Fruit fly (Drosophila melanogaster) whole organism, prepupa: ENCODE data around the gene CG13024.
A peak's percentile ranks its signal among the peaks of the same experiment; 100 is the strongest.

ENCODE experiments used
- Blimp-1 ChIP-seq: fragments of 200-800 bp; sonication (Bioruptor generic); optimal IDR thresholded peaks from 3 replicates; lab custom pipeline; 2017; ENCODE audit warnings: missing biosample characterization, missing genetic modification characterization, mild to moderate bottlenecking, moderate library complexity, missing genetic modification reagents
- CG10669 ChIP-seq: fragments of 200-800 bp; sonication (Bioruptor generic); optimal IDR thresholded peaks from 3 replicates; lab custom pipeline; 2018; ENCODE audit warnings: missing biosample characterization, mild to moderate bottlenecking, missing genetic modification characterization, moderate library complexity
- CG11294 ChIP-seq: fragments of 200-800 bp; sonication (Bioruptor generic); IDR thresholded peaks from 2 replicates; pipeline ENCODE4 v1.3.6; 2022; ENCODE audit warnings: missing biosample characterization, missing genetic modification characterization
- CG11762 ChIP-seq: fragments of 200-800 bp; sonication (Bioruptor generic); optimal IDR thresholded peaks from 3 replicates; lab custom pipeline; 2016; ENCODE audit warnings: missing biosample characterization, missing genetic modification characterization; ENCODE audit not compliant: insufficient read depth
- CG15336 ChIP-seq: fragments of 200-800 bp; sonication (Bioruptor generic); IDR thresholded peaks from 2 replicates; pipeline ENCODE4 v1.3.6; 2022; ENCODE audit warnings: missing biosample characterization, missing genetic modification characterization
- CG1621 ChIP-seq: fragments of 200-800 bp; sonication (Bioruptor generic); optimal IDR thresholded peaks from 3 replicates; lab custom pipeline; 2018; ENCODE audit warnings: missing biosample characterization, mild to moderate bottlenecking, missing genetic modification characterization
- CG16779 ChIP-seq: fragments of 200-800 bp; sonication (Bioruptor generic); optimal IDR thresholded peaks from 3 replicates; lab custom pipeline; 2017; ENCODE audit warnings: missing biosample characterization, mild to moderate bottlenecking, missing genetic modification characterization
- CG3032 ChIP-seq: fragments of 200-800 bp; optimal IDR thresholded peaks from 2 replicates; lab custom pipeline; 2019; ENCODE audit warnings: missing biosample characterization, mild to moderate bottlenecking, missing genetic modification characterization, moderate library complexity
- CG3919 ChIP-seq: fragments of 200-800 bp; sonication (Bioruptor generic); optimal IDR thresholded peaks from 3 replicates; lab custom pipeline; 2016; ENCODE audit warnings: missing biosample characterization, missing genetic modification characterization
- CG4318 ChIP-seq: fragments of 200-800 bp; sonication (Bioruptor generic); optimal IDR thresholded peaks from 3 replicates; lab custom pipeline; 2017; ENCODE audit warnings: missing biosample characterization, mild to moderate bottlenecking, missing genetic modification characterization
- CG6163 ChIP-seq: fragments of 200-800 bp; sonication (Bioruptor generic); IDR thresholded peaks from 3 replicates; pipeline ENCODE4 v1.3.6; 2022; ENCODE audit warnings: missing biosample characterization, missing genetic modification characterization
- CG6276 ChIP-seq: fragments of 200-800 bp; sonication (Bioruptor generic); optimal IDR thresholded peaks from 2 replicates; lab custom pipeline; 2017; ENCODE audit warnings: missing biosample characterization, mild to moderate bottlenecking, missing genetic modification characterization
- CG6792 ChIP-seq: fragments of 200-800 bp; sonication (Bioruptor generic); optimal IDR thresholded peaks from 3 replicates; lab custom pipeline; 2016; ENCODE audit warnings: missing biosample characterization, missing genetic modification characterization
- CG6808 ChIP-seq: fragments of 200-800 bp; sonication (Bioruptor generic); optimal IDR thresholded peaks from 3 replicates; lab custom pipeline; 2017; ENCODE audit warnings: missing biosample characterization, missing genetic modification characterization, mild to moderate bottlenecking, moderate library complexity, missing genetic modification reagents
- CG6854 ChIP-seq: fragments of 200-800 bp; sonication (Bioruptor generic); optimal IDR thresholded peaks from 2 replicates; lab custom pipeline; 2017; ENCODE audit warnings: missing biosample characterization, mild to moderate bottlenecking, missing genetic modification characterization
- CG7368 ChIP-seq: fragments of 200-800 bp; sonication (Bioruptor generic); optimal IDR thresholded peaks from 3 replicates; lab custom pipeline; 2016; ENCODE audit warnings: missing biosample characterization, missing genetic modification characterization
- CG8119 ChIP-seq: fragments of 200-800 bp; sonication (Bioruptor generic); IDR thresholded peaks from 3 replicates; pipeline ENCODE4 v1.3.6; 2022; ENCODE audit warnings: missing biosample characterization, missing genetic modification characterization
- CG8319 ChIP-seq: fragments of 200-800 bp; sonication (Bioruptor generic); optimal IDR thresholded peaks from 3 replicates; lab custom pipeline; 2016; ENCODE audit warnings: missing biosample characterization, missing genetic modification characterization
- CG8632 ChIP-seq: fragments of 200-800 bp; sonication (Bioruptor generic); optimal IDR thresholded peaks from 3 replicates; lab custom pipeline; 2016; ENCODE audit warnings: missing biosample characterization, missing genetic modification characterization
- CG9139 ChIP-seq: fragments of 200-800 bp; sonication (Bioruptor generic); optimal IDR thresholded peaks from 3 replicates; lab custom pipeline; 2017; ENCODE audit warnings: missing biosample characterization, mild to moderate bottlenecking, missing genetic modification characterization
- Eip75B ChIP-seq: fragments of 200-800 bp; sonication (Bioruptor generic); optimal IDR thresholded peaks from 3 replicates; lab custom pipeline; 2016; ENCODE audit warnings: missing biosample characterization, missing genetic modification characterization
- Eip93F ChIP-seq: fragments of 200-800 bp; sonication (Bioruptor generic); optimal IDR thresholded peaks from 2 replicates; lab custom pipeline; 2016; ENCODE audit warnings: missing biosample characterization, mild to moderate bottlenecking, missing genetic modification characterization
- Ets21C ChIP-seq: fragments of 200-800 bp; sonication (Bioruptor generic); optimal IDR thresholded peaks from 3 replicates; lab custom pipeline; 2016; ENCODE audit warnings: missing biosample characterization, missing genetic modification characterization
- Ets96B ChIP-seq: fragments of 200-800 bp; optimal IDR thresholded peaks from 2 replicates; lab custom pipeline; 2019; ENCODE audit warnings: missing biosample characterization, mild to moderate bottlenecking, missing genetic modification characterization, moderate library complexity
- Gug ChIP-seq: fragments of 200-800 bp; sonication (Bioruptor generic); IDR thresholded peaks from 2 replicates; pipeline ENCODE4 v1.3.6; 2022; ENCODE audit warnings: missing biosample characterization, missing genetic modification characterization
- Hr38 ChIP-seq: sonication (Bioruptor generic); optimal IDR thresholded peaks from 2 replicates; lab custom pipeline; 2016; ENCODE audit warnings: missing biosample characterization, missing genetic modification characterization
- Hr4 ChIP-seq: fragments of 200-800 bp; sonication (Bioruptor generic); optimal IDR thresholded peaks from 3 replicates; lab custom pipeline; 2016; ENCODE audit warnings: missing biosample characterization, missing genetic modification characterization
- Lpt ChIP-seq: fragments of 200-800 bp; sonication (Bioruptor generic); optimal IDR thresholded peaks from 3 replicates; lab custom pipeline; 2016; ENCODE audit warnings: missing biosample characterization, missing genetic modification characterization
- Met ChIP-seq: fragments of 200-800 bp; sonication (Bioruptor generic); optimal IDR thresholded peaks from 3 replicates; lab custom pipeline; 2016; ENCODE audit warnings: missing biosample characterization, missing genetic modification characterization
- OdsH ChIP-seq: fragments of 200-800 bp; sonication (Bioruptor generic); optimal IDR thresholded peaks from 3 replicates; lab custom pipeline; 2016; ENCODE audit warnings: missing biosample characterization, missing genetic modification characterization
- Smox ChIP-seq: fragments of 200-800 bp; sonication (Bioruptor generic); optimal IDR thresholded peaks from 3 replicates; lab custom pipeline; 2016; ENCODE audit warnings: missing biosample characterization, missing genetic modification characterization
- Sox102F ChIP-seq: fragments of 200-800 bp; sonication (Bioruptor generic); optimal IDR thresholded peaks from 2 replicates; lab custom pipeline; 2016; ENCODE audit warnings: missing biosample characterization, mild to moderate bottlenecking, missing genetic modification characterization
- Sox14 ChIP-seq: fragments of 200-800 bp; sonication (Bioruptor generic); optimal IDR thresholded peaks from 3 replicates; lab custom pipeline; 2016; ENCODE audit warnings: missing biosample characterization, missing genetic modification characterization
- Sox15 ChIP-seq: fragments of 200-800 bp; sonication (Bioruptor generic); optimal IDR thresholded peaks from 3 replicates; lab custom pipeline; 2016; ENCODE audit warnings: missing biosample characterization, missing genetic modification characterization
- achi ChIP-seq: fragments of 200-800 bp; sonication (Bioruptor generic); optimal IDR thresholded peaks from 3 replicates; lab custom pipeline; 2016; ENCODE audit warnings: missing biosample characterization, missing genetic modification characterization
- acj6 ChIP-seq: fragments of 200-800 bp; sonication (Bioruptor generic); optimal IDR thresholded peaks from 3 replicates; lab custom pipeline; 2016; ENCODE audit warnings: missing biosample characterization, missing genetic modification characterization
- cyc ChIP-seq: fragments of 200-800 bp; sonication (Bioruptor generic); optimal IDR thresholded peaks from 3 replicates; lab custom pipeline; 2016; ENCODE audit warnings: missing biosample characterization, missing genetic modification characterization
- dac ChIP-seq: fragments of 200-800 bp; sonication (Bioruptor generic); optimal IDR thresholded peaks from 2 replicates; lab custom pipeline; 2017; ENCODE audit warnings: missing biosample characterization, mild to moderate bottlenecking, missing genetic modification characterization
- dsx ChIP-seq: fragments of 200-800 bp; optimal IDR thresholded peaks from 3 replicates; lab custom pipeline; 2019; ENCODE audit warnings: missing biosample characterization, mild to moderate bottlenecking, missing genetic modification characterization, moderate library complexity; ENCODE audit not compliant: poor library complexity, severe bottlenecking
- eg ChIP-seq: fragments of 200-800 bp; sonication (Bioruptor generic); IDR thresholded peaks from 3 replicates; pipeline ENCODE4 v1.3.6; 2022; ENCODE audit warnings: missing biosample characterization, missing genetic modification characterization
- esn ChIP-seq: fragments of 200-800 bp; sonication (Bioruptor generic); optimal IDR thresholded peaks from 2 replicates; lab custom pipeline; 2016; ENCODE audit warnings: missing biosample characterization, mild to moderate bottlenecking, missing genetic modification characterization, moderate library complexity
- fd59A ChIP-seq: fragments of 200-800 bp; sonication (Bioruptor generic); optimal IDR thresholded peaks from 2 replicates; lab custom pipeline; 2017; ENCODE audit warnings: missing biosample characterization, mild to moderate bottlenecking, missing genetic modification characterization, missing genetic modification reagents
- fd85E ChIP-seq: fragments of 200-800 bp; sonication (Bioruptor generic); optimal IDR thresholded peaks from 3 replicates; lab custom pipeline; 2016; ENCODE audit warnings: missing biosample characterization, missing genetic modification characterization
- fkh ChIP-seq: fragments of 200-800 bp; sonication (Bioruptor generic); optimal IDR thresholded peaks from 3 replicates; lab custom pipeline; 2017; ENCODE audit warnings: missing biosample characterization, mild to moderate bottlenecking, missing genetic modification characterization, moderate library complexity
- lz ChIP-seq: fragments of 200-800 bp; sonication (Bioruptor generic); optimal IDR thresholded peaks from 3 replicates; lab custom pipeline; 2016; ENCODE audit warnings: missing biosample characterization, missing genetic modification characterization
- pdm3 ChIP-seq: fragments of 200-800 bp; sonication (Bioruptor generic); optimal IDR thresholded peaks from 3 replicates; lab custom pipeline; 2016; ENCODE audit warnings: missing biosample characterization, missing genetic modification characterization
- spab ChIP-seq: fragments of 200-800 bp; sonication (Bioruptor generic); optimal IDR thresholded peaks from 2 replicates; lab custom pipeline; 2017; ENCODE audit warnings: missing biosample characterization, mild to moderate bottlenecking, missing genetic modification characterization, missing genetic modification reagents
- ss ChIP-seq, 2 experiments: fragments of 200-800 bp; sonication (Bioruptor generic); optimal IDR thresholded peaks; 2 replicates in 1 of 2; 3 replicates in 1 of 2; lab custom pipeline; 2017 to 2018; ENCODE audit warnings: mild to moderate bottlenecking in 2 of 2, missing biosample characterization in 2 of 2, missing genetic modification characterization in 2 of 2, moderate library complexity in 1 of 2
- svp ChIP-seq: fragments of 200-800 bp; sonication (Bioruptor generic); peaks from one replicate; lab custom pipeline; 2016; ENCODE audit warnings: missing biosample characterization, missing genetic modification characterization
- vri ChIP-seq: fragments of 200-800 bp; sonication (Bioruptor generic); optimal IDR thresholded peaks from 3 replicates; lab custom pipeline; 2016; ENCODE audit warnings: missing biosample characterization, mild to moderate bottlenecking, missing genetic modification characterization

Gene CG13024

DNA sequence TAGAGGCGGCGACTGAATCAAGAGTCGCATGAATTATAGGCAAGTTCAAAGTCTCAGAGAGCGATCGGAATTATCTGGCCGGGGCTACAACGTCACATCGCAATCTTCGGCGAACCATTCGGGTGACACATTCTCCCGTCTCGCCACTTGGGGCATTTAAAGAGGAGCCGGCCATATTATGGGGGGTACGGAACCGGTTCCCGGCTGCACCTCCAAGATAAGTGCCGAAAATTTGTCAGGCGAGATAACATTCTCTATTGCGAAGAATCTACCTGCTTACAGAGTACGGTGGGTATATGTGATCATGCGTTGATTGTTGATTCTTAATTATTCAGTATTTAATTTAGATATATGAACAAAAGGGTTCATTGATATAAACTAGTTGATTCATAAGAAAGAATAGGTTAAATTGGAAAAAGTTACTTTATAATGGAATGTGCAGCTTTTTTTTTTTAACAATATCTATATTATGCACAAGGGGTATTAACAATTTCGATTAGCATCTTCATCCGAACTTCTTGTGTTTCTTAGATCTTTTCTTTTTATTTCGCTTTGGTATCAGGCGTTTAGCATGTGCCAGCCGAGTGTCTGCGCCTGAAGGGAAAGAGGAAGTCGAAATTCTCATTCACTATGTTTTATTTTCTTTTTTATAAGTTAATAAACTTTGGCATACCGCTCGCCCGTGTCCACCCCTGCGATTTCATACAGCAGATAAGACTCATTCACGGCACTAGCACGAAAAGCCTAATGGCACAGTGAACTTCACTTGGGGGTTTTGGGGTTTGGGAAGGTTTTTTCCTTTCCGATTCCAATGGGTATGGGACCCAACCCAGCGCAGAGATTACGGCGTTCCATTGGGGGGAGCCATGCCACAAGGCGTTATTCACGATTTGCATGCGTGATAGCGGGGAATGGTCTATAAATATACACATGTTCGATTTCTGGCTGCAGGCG is 27.1 kb downstream of the CG13024 start:
- TF ChIP-seq CG10669 (GFP tag; lab: Kevin White, UChicago) (no peak), CG9139 (GFP tag; lab: Kevin White, UChicago) (peak; percentile 32), Lpt (no peak), pdm3 (GFP tag; lab: Kevin White, UChicago) (peak; percentile 37), achi (GFP tag; lab: Kevin White, UChicago) (peak; percentile 17), spab (no peak), Sox102F (GFP tag; lab: Kevin White, UChicago) (peak; percentile 48), fkh (GFP tag; lab: Kevin White, UChicago) (peak; percentile 50), CG6854 (peak; percentile 39), Eip75B (GFP tag; lab: Kevin White, UChicago) (no peak), CG8632 (GFP tag; lab: Kevin White, UChicago) (no peak), svp (peak; percentile 91), cyc (no peak), CG4318 (GFP tag; lab: Kevin White, UChicago) (peak; percentile 22), CG11762 (GFP tag; lab: Kevin White, UChicago) (peak; percentile 25), CG1621 (tag; lab: Kevin White, UChicago) (no peak), CG8319 (GFP tag; lab: Kevin White, UChicago) (no peak), Met (GFP tag; lab: Kevin White, UChicago) (peak; percentile 64), Hr4 (GFP tag; lab: Kevin White, UChicago) (peak; percentile 53), Sox14 (peak; percentile 52), Ets21C (peak; percentile 17), esn (peak; percentile 62), acj6 (GFP tag; lab: Kevin White, UChicago) (peak; percentile 35), fd59A (GFP tag; lab: Kevin White, UChicago) (no peak), Ets96B (tag; lab: Kevin White, UChicago) (no peak), dac (GFP tag; lab: Kevin White, UChicago) (no peak), CG3032 (no peak), CG16779 (no peak), vri (GFP tag; lab: Kevin White, UChicago) (peak; percentile 88), CG11294 (GFP tag; lab: Robert Waterston, UW) (no peak), CG3919 (no peak), Gug (GFP tag; lab: Robert Waterston, UW) (no peak), dsx (GFP tag; lab: Kevin White, UChicago) (no peak), Eip93F (peak; percentile 41), CG6276 (GFP tag; lab: Kevin White, UChicago) (peak; percentile 36), Hr38 (GFP tag; lab: Kevin White, UChicago) (no peak), Smox (peak; percentile 56), CG6808 (GFP tag; lab: Kevin White, UChicago) (peak; percentile 51), OdsH (peak; percentile 16), lz (GFP tag; lab: Kevin White, UChicago) (peak; percentile 39), CG7368 (no peak), CG6792 (no peak), eg (no peak), CG8119 (GFP tag; lab: Robert Waterston, UW) (0 out of 3 replicates have a peak, but pooled peaks have one; percentile 13), Sox15 (GFP tag; lab: Kevin White, UChicago) (no peak), CG6163 (GFP tag; lab: Robert Waterston, UW) (no peak), CG15336 (GFP tag; lab: Robert Waterston, UW) (peak; percentile 54; the same call in 1 of the 2 replicates), ss (GFP tag; optimal IDR thresholded peaks at IDR 0.05; lab: Kevin White, UChicago) (peak; percentile 36 to 70), fd85E (GFP tag; lab: Kevin White, UChicago) (no peak), Blimp-1 (GFP tag; lab: Kevin White, UChicago) (no peak)
